Worm (Caenorhabditis elegans) whole organism, L4 larva: ENCODE results near the gene srbc-23.

Experiments
- F26F4.8 ChIP-seq: fragments of 200-800 bp; sonication (Bioruptor generic); conservative IDR thresholded peaks from 2 replicates; pipeline ENCODE4 v1.3.6; 2022; ENCODE audit warnings: missing genetic modification characterization, missing compliant biosample characterization
- F37D6.2 ChIP-seq: sonication (generic microtip); optimal IDR thresholded peaks from 2 replicates; lab custom pipeline; 2016; ENCODE audit warnings: mild to moderate bottlenecking, missing genetic modification characterization, missing compliant biosample characterization
- R02D3.7 ChIP-seq: fragments of 150-350 bp; sonication (generic microtip); optimal IDR thresholded peaks from 3 replicates; lab custom pipeline; 2014; ENCODE audit warnings: missing biosample characterization, missing genetic modification characterization
- aha-1 ChIP-seq: fragments of 150-350 bp; peaks from one replicate; lab custom pipeline; 2014; ENCODE audit warnings: missing biosample characterization, missing genetic modification characterization
- arid-1 ChIP-seq: fragments of 200-800 bp; sonication (Bioruptor generic); conservative IDR thresholded peaks from 2 replicates; pipeline ENCODE4 v1.3.6; 2022; ENCODE audit warnings: missing genetic modification reagents, missing genetic modification characterization, missing compliant biosample characterization
- attf-4 ChIP-seq: sonication (generic microtip); optimal IDR thresholded peaks from 3 replicates; lab custom pipeline; 2017; ENCODE audit warnings: missing biosample characterization, missing genetic modification characterization
- ceh-28 ChIP-seq: fragments of 150-350 bp; optimal IDR thresholded peaks from 2 replicates; lab custom pipeline; 2014; ENCODE audit warnings: missing biosample characterization, missing genetic modification reagents, missing genetic modification characterization
- ceh-44 ChIP-seq: fragments of 200-800 bp; sonication (Bioruptor generic); IDR thresholded peaks from 2 replicates; pipeline ENCODE4 v1.3.6; 2022; ENCODE audit warnings: missing genetic modification reagents, missing genetic modification characterization, missing compliant biosample characterization
- ceh-82 ChIP-seq: sonication (generic microtip); optimal IDR thresholded peaks from 2 replicates; lab custom pipeline; 2017; ENCODE audit warnings: missing biosample characterization, missing genetic modification characterization
- ces-1 ChIP-seq: fragments of 150-350 bp; sonication (generic microtip); optimal IDR thresholded peaks from 4 replicates; lab custom pipeline; 2014; ENCODE audit warnings: missing biosample characterization, missing genetic modification reagents, missing genetic modification characterization
- ctbp-1 ChIP-seq: fragments of 200-800 bp; sonication (Bioruptor generic); IDR thresholded peaks from 2 replicates; pipeline ENCODE4 v1.3.6; 2022; ENCODE audit warnings: missing genetic modification reagents, missing genetic modification characterization, missing compliant biosample characterization
- daf-12 ChIP-seq: fragments of 150-350 bp; optimal IDR thresholded peaks from 2 replicates; lab custom pipeline; 2014; ENCODE audit warnings: missing biosample characterization, missing genetic modification reagents, missing genetic modification characterization
- daf-16 ChIP-seq, 3 experiments: sonication (generic microtip); optimal IDR thresholded peaks; 2 replicates each; lab custom pipeline; 2016 to 2017; ENCODE audit warnings: missing genetic modification characterization in 3 of 3, missing genetic modification reagents in 3 of 3, mild to moderate bottlenecking in 2 of 3, missing compliant biosample characterization in 2 of 3, missing biosample characterization in 1 of 3, moderate library complexity in 1 of 3
- dmd-6 ChIP-seq: fragments of 200-800 bp; sonication (Bioruptor generic); IDR thresholded peaks from 2 replicates; pipeline ENCODE4 v1.3.6; 2022; ENCODE audit warnings: missing genetic modification reagents, missing genetic modification characterization, missing compliant biosample characterization
- dmd-8 ChIP-seq: fragments of 200-800 bp; sonication (Bioruptor generic); IDR thresholded peaks from 2 replicates; pipeline ENCODE4 v1.3.6; 2022; ENCODE audit warnings: missing genetic modification characterization, missing compliant biosample characterization
- dmd-9 ChIP-seq: fragments of 200-800 bp; sonication (Bioruptor generic); IDR thresholded peaks from 2 replicates; pipeline ENCODE4 v1.3.6; 2022; ENCODE audit warnings: missing genetic modification reagents, missing genetic modification characterization, missing compliant biosample characterization
- dpl-1 ChIP-seq: fragments of 150-350 bp; optimal IDR thresholded peaks from 2 replicates; lab custom pipeline; 2014; ENCODE audit warnings: missing biosample characterization, missing genetic modification reagents, missing genetic modification characterization
- duxl-1 ChIP-seq: sonication (generic microtip); optimal IDR thresholded peaks from 2 replicates; lab custom pipeline; 2016; ENCODE audit warnings: mild to moderate bottlenecking, missing genetic modification characterization, moderate library complexity, missing compliant biosample characterization; ENCODE audit not compliant: poor library complexity
- fkh-10 ChIP-seq: fragments of 150-350 bp; optimal IDR thresholded peaks from 2 replicates; lab custom pipeline; 2014; ENCODE audit warnings: missing biosample characterization, missing genetic modification reagents, missing genetic modification characterization
- hif-1 ChIP-seq, 2 experiments: sonication (generic microtip); optimal IDR thresholded peaks; 2 replicates each; lab custom pipeline; 2016 to 2017; ENCODE audit warnings: missing compliant biosample characterization in 2 of 2, missing genetic modification characterization in 2 of 2, missing genetic modification reagents in 2 of 2, missing genotype in 2 of 2, mild to moderate bottlenecking in 1 of 2
- lin-13 ChIP-seq: fragments of 150-350 bp; optimal IDR thresholded peaks from 2 replicates; lab custom pipeline; 2014; ENCODE audit warnings: missing biosample characterization, missing genetic modification reagents, missing genetic modification characterization
- lin-29 ChIP-seq: fragments of 200-800 bp; sonication (Bioruptor generic); IDR thresholded peaks from 2 replicates; pipeline ENCODE4 v1.3.6; 2022; ENCODE audit warnings: missing genetic modification reagents, missing genetic modification characterization, missing compliant biosample characterization
- lin-39 ChIP-seq: fragments of 150-350 bp; optimal IDR thresholded peaks from 2 replicates; lab custom pipeline; 2014; ENCODE audit warnings: missing biosample characterization, missing genetic modification reagents, missing genetic modification characterization
- mep-1 ChIP-seq: fragments of 150-350 bp; sonication (generic microtip); optimal IDR thresholded peaks from 3 replicates; lab custom pipeline; 2014; ENCODE audit warnings: missing biosample characterization, missing genetic modification characterization
- mxl-2 ChIP-seq: fragments of 200-800 bp; sonication (Bioruptor generic); conservative IDR thresholded peaks from 2 replicates; pipeline ENCODE4 v1.3.6; 2022; ENCODE audit warnings: missing genetic modification reagents, missing genetic modification characterization, missing compliant biosample characterization
- mxl-3 ChIP-seq: fragments of 200-800 bp; sonication (Bioruptor generic); optimal IDR thresholded peaks from 2 replicates; lab custom pipeline; 2018; ENCODE audit warnings: mild to moderate bottlenecking, missing genetic modification characterization, missing compliant biosample characterization
- nhr-11 ChIP-seq: fragments of 150-350 bp; optimal IDR thresholded peaks from 2 replicates; lab custom pipeline; 2014; ENCODE audit warnings: missing biosample characterization, missing genetic modification characterization
- nhr-111 ChIP-seq: fragments of 200-800 bp; sonication (Bioruptor generic); optimal IDR thresholded peaks from 2 replicates; lab custom pipeline; 2018; ENCODE audit warnings: mild to moderate bottlenecking, missing genetic modification characterization, missing compliant biosample characterization
- nhr-237 ChIP-seq: sonication (generic microtip); optimal IDR thresholded peaks from 2 replicates; lab custom pipeline; 2017; ENCODE audit warnings: missing biosample characterization, missing genetic modification characterization
- nhr-28 ChIP-seq: fragments of 150-350 bp; optimal IDR thresholded peaks from 2 replicates; lab custom pipeline; 2014; ENCODE audit warnings: missing biosample characterization, missing genetic modification characterization
- nhr-6 ChIP-seq: fragments of 150-350 bp; optimal IDR thresholded peaks from 2 replicates; lab custom pipeline; 2014; ENCODE audit warnings: missing biosample characterization, missing genetic modification characterization
- nhr-77 ChIP-seq: fragments of 150-350 bp; optimal IDR thresholded peaks from 2 replicates; lab custom pipeline; 2014; ENCODE audit warnings: missing biosample characterization, missing genetic modification characterization
- pha-4 ChIP-seq, 2 experiments: fragments of 150-350 bp in 1 of 2; fragments of 200-800 bp in 1 of 2; sonication (Bioruptor generic) in 1 of 2; IDR thresholded peaks in 1 of 2; optimal IDR thresholded peaks in 1 of 2; 2 replicates each; pipeline versions ENCODE4 v1.3.6 to Lab custom; 2014 to 2022; ENCODE audit warnings: missing genetic modification characterization in 2 of 2, missing genetic modification reagents in 2 of 2, missing biosample characterization in 1 of 2, missing compliant biosample characterization in 1 of 2
- php-3 ChIP-seq: fragments of 200-800 bp; sonication (Bioruptor generic); IDR thresholded peaks from 2 replicates; pipeline ENCODE4 v1.3.6; 2022; ENCODE audit warnings: missing genetic modification reagents, missing genetic modification characterization, missing compliant biosample characterization
- pqm-1 ChIP-seq: sonication (generic microtip); optimal IDR thresholded peaks from 2 replicates; lab custom pipeline; 2017; ENCODE audit warnings: missing biosample characterization, missing genetic modification characterization
- skn-1 ChIP-seq: fragments of 150-350 bp; optimal IDR thresholded peaks from 2 replicates; lab custom pipeline; 2014; ENCODE audit warnings: missing biosample characterization, missing genetic modification characterization
- snpc-1.2 ChIP-seq: fragments of 200-800 bp; sonication (Bioruptor generic); IDR thresholded peaks from 2 replicates; pipeline ENCODE4 v1.3.6; 2022; ENCODE audit warnings: missing genetic modification reagents, missing genetic modification characterization, missing compliant biosample characterization
- spr-3 ChIP-seq: fragments of 200-800 bp; sonication (Bioruptor generic); optimal IDR thresholded peaks from 2 replicates; lab custom pipeline; 2018; ENCODE audit warnings: mild to moderate bottlenecking, missing genetic modification characterization, missing compliant biosample characterization
- unc-130 ChIP-seq: sonication (generic microtip); optimal IDR thresholded peaks from 2 replicates; lab custom pipeline; 2016; ENCODE audit warnings: missing genetic modification reagents, missing genetic modification characterization, missing compliant biosample characterization
- unc-62 ChIP-seq, 3 experiments: fragments of 150-350 bp in 1 of 3; sonication (generic microtip); optimal IDR thresholded peaks in 2 of 3; peaks in 1 of 3; 1 replicate in 1 of 3; 2 replicates in 2 of 3; lab custom pipeline; 2014 to 2017; ENCODE audit warnings: missing biosample characterization in 3 of 3, missing genetic modification characterization in 3 of 3, missing genetic modification reagents in 3 of 3, missing genotype in 1 of 3
- zfp-2 ChIP-seq: sonication (generic microtip); optimal IDR thresholded peaks from 2 replicates; lab custom pipeline; 2016; ENCODE audit warnings: mild to moderate bottlenecking, missing genetic modification characterization, missing compliant biosample characterization
- zip-2 ChIP-seq: fragments of 150-350 bp; optimal IDR thresholded peaks from 2 replicates; lab custom pipeline; 2014; ENCODE audit warnings: missing biosample characterization, missing genetic modification characterization

srbc-23 gene

ce11 chrV:2153274-2153673, at the start of gene srbc-23:
TSS of gene srbc-23 (plus strand) at chrV:2153574.
- TF ChIP-seq ceh-44 (GFP tag; lab: Robert Waterston, UW) (no peak), dmd-6 (no peak), pha-4 (GFP tag; IDR thresholded peaks at IDR 0.05; lab: Robert Waterston, UW) (no peak), pha-4 (tag; optimal IDR thresholded peaks at IDR 0.05; lab: Kevin White, UChicago) (no peak), daf-12 (tag; lab: Kevin White, UChicago) (no peak), lin-39 (tag; lab: Kevin White, UChicago) (no peak), ceh-28 (tag; lab: Kevin White, UChicago) (no peak), mxl-2 (GFP tag; lab: Robert Waterston, UW) (no peak), nhr-111 (GFP tag; lab: Kevin White, UChicago) (no peak), R02D3.7 (tag; lab: Kevin White, UChicago) (no peak), fkh-10 (GFP tag; lab: Kevin White, UChicago) (no peak), arid-1 (GFP tag; lab: Robert Waterston, UW) (no peak), php-3 (GFP tag; lab: Robert Waterston, UW) (no peak), spr-3 (no peak), nhr-77 (tag; lab: Kevin White, UChicago) (no peak), ces-1 (GFP tag; lab: Kevin White, UChicago) (no peak), dmd-9 (GFP tag; lab: Robert Waterston, UW) (no peak), zfp-2 (tag; lab: Kevin White, UChicago) (no peak)

ce11 chrV:2105976-2106375, 47.4 kb upstream of the srbc-23 start, which contains the start of gene F22F7.4:
TSS of gene F22F7.4 (minus strand) at chrV:2106076.
- TF ChIP-seq duxl-1 (tag; lab: Kevin White, UChicago) = no peak
- no peak for TF ChIP-seq unc-130
- no peak for TF ChIP-seq ceh-28 (tag; lab: Kevin White, UChicago)
- TF ChIP-seq lin-29 = no peak
- no peak for TF ChIP-seq zip-2 (tag; lab: Kevin White, UChicago)
- no peak for TF ChIP-seq php-3 (GFP tag; lab: Robert Waterston, UW)
- no peak for TF ChIP-seq nhr-237 (tag; lab: Kevin White, UChicago)
- no peak for TF ChIP-seq dmd-8 (GFP tag; lab: Robert Waterston, UW)
- TF ChIP-seq daf-16 (GFP tag; optimal IDR thresholded peaks at IDR 0.05; lab: Kevin White, UChicago) = no peak
- TF ChIP-seq daf-16 (tag; optimal IDR thresholded peaks at IDR 0.05; lab: Kevin White, UChicago) = no peak
- TF ChIP-seq attf-4 (tag; lab: Kevin White, UChicago) = no peak
- no peak for TF ChIP-seq mep-1 (tag; lab: Kevin White, UChicago)
- TF ChIP-seq mxl-3 (GFP tag; lab: Kevin White, UChicago) = no peak
- TF ChIP-seq unc-62 (GFP tag; optimal IDR thresholded peaks at IDR 0.05 in 1 of 2; lab: Kevin White, UChicago) = no peak
- TF ChIP-seq unc-62 (tag; optimal IDR thresholded peaks at IDR 0.05; lab: Kevin White, UChicago) = no peak
- TF ChIP-seq F37D6.2 = no peak
- no peak for TF ChIP-seq ceh-82 (tag; lab: Kevin White, UChicago)
- TF ChIP-seq ctbp-1 = no peak
- no peak for TF ChIP-seq snpc-1.2 (GFP tag; lab: Robert Waterston, UW)

ce11 chrV:2109295-2109694, 44.1 kb upstream of the srbc-23 start, which contains the start of gene ckb-4:
TSS of gene ckb-4 (minus strand) at chrV:2109434.
- TF ChIP-seq spr-3 (no peak), pha-4 (GFP tag; IDR thresholded peaks at IDR 0.05; lab: Robert Waterston, UW) (no peak), pha-4 (tag; optimal IDR thresholded peaks at IDR 0.05; lab: Kevin White, UChicago) (peak; percentile 44), F26F4.8 (GFP tag; lab: Robert Waterston, UW) (no peak), nhr-11 (tag; lab: Kevin White, UChicago) (peak; percentile 15), nhr-77 (tag; lab: Kevin White, UChicago) (peak; percentile 10), dpl-1 (peak; percentile 32), pqm-1 (tag; lab: Kevin White, UChicago) (peak; percentile 4), aha-1 (tag; lab: Kevin White, UChicago) (peak; percentile 66), lin-13 (GFP tag; lab: Kevin White, UChicago) (peak; percentile 26), skn-1 (tag; lab: Kevin White, UChicago) (no peak), nhr-28 (tag; lab: Kevin White, UChicago) (peak; percentile 95), hif-1 (tag; optimal IDR thresholded peaks at IDR 0.05; lab: Kevin White, UChicago) (peak in 1 of 2 experiments; percentile 2), nhr-6 (tag; lab: Kevin White, UChicago) (peak; percentile 39)
- TF ChIP-seq, all 104 proteins: peak for 10
